Fruit fly (Drosophila melanogaster) Kc167 (cell line): Measurements from ENCODE around the gene CG10031.

Source experiments
- Myc ChIP-seq: fragments of >200 bp; optimal IDR thresholded peaks from 2 replicates; lab custom pipeline; 2017; ENCODE audit warnings: missing external identifiers
- Sin3A ChIP-seq: fragments of >200 bp; optimal IDR thresholded peaks from 2 replicates; lab custom pipeline; 2018; ENCODE audit warnings: missing external identifiers
- h ChIP-seq: fragments of >200 bp; optimal IDR thresholded peaks from 3 replicates; lab custom pipeline; 2018; ENCODE audit warnings: missing external identifiers
- insv ChIP-seq: fragments of >200 bp; optimal IDR thresholded peaks from 3 replicates; lab custom pipeline; 2018; ENCODE audit warnings: missing external identifiers

dm6 chr2L:3654956-3655618 is 43.8 kb downstream of the CG10031 start:
- TF ChIP-seq Myc (lab: Kevin White, UChicago) (no peak), insv (lab: Kevin White, UChicago) (no peak), Sin3A (no peak), h (lab: Kevin White, UChicago) (no peak)
